Worm (Caenorhabditis elegans): ENCODE results near the gene C32D5.4.

DNA sequence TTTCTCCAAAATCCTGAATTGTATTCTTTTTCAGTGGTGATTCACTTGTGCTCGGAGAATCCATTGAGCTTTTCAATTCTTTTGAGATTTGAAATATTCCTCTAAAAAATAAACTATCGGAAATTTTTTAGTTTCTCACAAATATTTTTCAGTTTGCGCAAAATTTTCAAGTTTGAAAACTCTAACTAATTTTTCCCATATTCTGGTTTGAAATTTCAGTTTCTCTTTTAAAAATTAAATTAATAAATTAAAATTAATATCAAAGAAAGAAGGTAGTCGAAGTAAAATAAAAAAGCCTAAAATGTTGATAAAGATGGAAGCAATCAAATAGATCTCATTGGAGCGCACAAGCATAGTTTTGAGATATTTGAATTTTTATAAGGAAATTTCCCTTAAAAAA, 29.0 kb upstream of the C32D5.4 start, which contains the start of gene C32D5.10:
- TF ChIP-seq sox-4 (tag; optimal IDR thresholded peaks at IDR 0.05) (no peak), eyg-1 (tag; optimal IDR thresholded peaks at IDR 0.05) (no peak), ceh-45 (GFP tag; IDR thresholded peaks at IDR 0.05) (no peak), nhr-11 (tag; optimal IDR thresholded peaks at IDR 0.05) (no peak), ceh-9 (tag; optimal IDR thresholded peaks at IDR 0.05) (no peak)
